Worm (Caenorhabditis elegans): ENCODE data around the gene F58E6.6.

ce11 chrV:9756242-9756641 is 3.4 kb upstream of the F58E6.6 start, which contains the start of gene hrg-3:
- TF ChIP-seq him-1 (tag; optimal IDR thresholded peaks at IDR 0.05), result no peak
- no peak for TF ChIP-seq dao-5 (tag; optimal IDR thresholded peaks at IDR 0.05)
- TF ChIP-seq W03F9.2 (tag; optimal IDR thresholded peaks at IDR 0.05), result no peak

Data from whole organism, L4/young adult.